Worm (Caenorhabditis elegans) whole organism, L1 larva: ENCODE results near the gene Y51H4A.936.
"Not testable (repeated sequence)": the region's sequence is repeated elsewhere in the genome, so short reads cannot be mapped to it uniquely, and the experiment has no call there.

Experiments used
- C04F5.9 ChIP-seq: sonication (generic microtip); optimal IDR thresholded peaks from 2 replicates; lab custom pipeline; 2016; ENCODE audit warnings: missing genetic modification characterization, missing compliant biosample characterization
- aha-1 ChIP-seq: fragments of 150-350 bp; optimal IDR thresholded peaks from 2 replicates; lab custom pipeline; 2014; ENCODE audit warnings: missing biosample characterization, missing genetic modification characterization
- aly-2 ChIP-seq: fragments of 150-350 bp; optimal IDR thresholded peaks from 2 replicates; lab custom pipeline; 2014; ENCODE audit warnings: missing biosample characterization, missing genetic modification characterization
- ama-1 ChIP-seq: fragments of 150-350 bp; optimal IDR thresholded peaks from 2 replicates; lab custom pipeline; 2014
- blmp-1 ChIP-seq: fragments of 150-350 bp; optimal IDR thresholded peaks from 2 replicates; lab custom pipeline; 2014; ENCODE audit warnings: missing biosample characterization, missing genetic modification characterization
- ceh-88 ChIP-seq: fragments of 200-800 bp; sonication (Bioruptor generic); IDR thresholded peaks from 2 replicates; pipeline ENCODE4 v1.3.6; 2022; ENCODE audit warnings: missing genetic modification characterization, missing compliant biosample characterization
- ceh-90 ChIP-seq: sonication (generic microtip); optimal IDR thresholded peaks from 2 replicates; lab custom pipeline; 2016; ENCODE audit warnings: missing genetic modification characterization, missing compliant biosample characterization
- ces-1 ChIP-seq: fragments of 150-350 bp; optimal IDR thresholded peaks from 2 replicates; lab custom pipeline; 2014; ENCODE audit warnings: missing biosample characterization, missing genetic modification reagents, missing genetic modification characterization
- dpl-1 ChIP-seq, 3 experiments: fragments of 150-350 bp in 2 of 3; sonication (generic microtip) in 1 of 3; optimal IDR thresholded peaks; 2 replicates each; lab custom pipeline; 2014 to 2017; ENCODE audit warnings: missing biosample characterization in 3 of 3, missing genetic modification characterization in 3 of 3, missing genetic modification reagents in 3 of 3
- dsc-1 ChIP-seq: sonication (generic microtip); optimal IDR thresholded peaks from 2 replicates; lab custom pipeline; 2016; ENCODE audit warnings: mild to moderate bottlenecking, missing genetic modification characterization, missing compliant biosample characterization
- egl-27 ChIP-seq, 2 experiments: fragments of 150-350 bp in 1 of 2; sonication (generic microtip); optimal IDR thresholded peaks; 3 replicates each; lab custom pipeline; 2017 to 2018; ENCODE audit warnings: missing biosample characterization in 2 of 2, missing genetic modification characterization in 2 of 2, missing genetic modification reagents in 2 of 2
- elt-3 ChIP-seq, 6 experiments: fragments of 150-350 bp in 1 of 6; sonication (generic microtip); optimal IDR thresholded peaks; 2 replicates each; lab custom pipeline; 2017 to 2018; ENCODE audit warnings: missing biosample characterization in 6 of 6, missing genetic modification characterization in 6 of 6, inconsistent platforms in 1 of 6
- fkh-10 ChIP-seq: sonication (generic microtip); optimal IDR thresholded peaks from 2 replicates; lab custom pipeline; 2017; ENCODE audit warnings: missing biosample characterization, missing genetic modification reagents, missing genetic modification characterization
- fkh-8 ChIP-seq: sonication (generic microtip); optimal IDR thresholded peaks from 2 replicates; lab custom pipeline; 2016; ENCODE audit warnings: mild to moderate bottlenecking, missing genetic modification characterization, missing compliant biosample characterization
- hlh-17 ChIP-seq: fragments of 200-800 bp; sonication (Bioruptor generic); optimal IDR thresholded peaks from 2 replicates; lab custom pipeline; 2018; ENCODE audit warnings: missing genetic modification characterization, mild to moderate bottlenecking, missing compliant biosample characterization, moderate library complexity, borderline replicate concordance
- hpl-2 ChIP-seq: fragments of 150-350 bp; optimal IDR thresholded peaks from 2 replicates; lab custom pipeline; 2014; ENCODE audit warnings: missing biosample characterization, missing genetic modification reagents, missing genetic modification characterization
- irx-1 ChIP-seq: sonication (generic microtip); optimal IDR thresholded peaks from 2 replicates; lab custom pipeline; 2016; ENCODE audit warnings: missing genetic modification characterization, missing compliant biosample characterization
- lin-35 ChIP-seq, 2 experiments: fragments of 150-350 bp; optimal IDR thresholded peaks; 2 replicates each; lab custom pipeline; 2014; ENCODE audit warnings: missing biosample characterization in 2 of 2, missing genetic modification characterization in 2 of 2, missing genetic modification reagents in 2 of 2
- lin-39 ChIP-seq: fragments of 150-350 bp; optimal IDR thresholded peaks from 2 replicates; lab custom pipeline; 2014; ENCODE audit warnings: missing biosample characterization, missing genetic modification reagents, missing genetic modification characterization
- mab-9 ChIP-seq: fragments of 200-800 bp; sonication (Bioruptor generic); IDR thresholded peaks from 2 replicates; pipeline ENCODE4 v1.3.6; 2022; ENCODE audit warnings: missing genetic modification reagents, missing genetic modification characterization, missing compliant biosample characterization
- mdl-1 ChIP-seq, 2 experiments: fragments of 150-350 bp; optimal IDR thresholded peaks; 2 replicates each; lab custom pipeline; 2014 to 2017; ENCODE audit warnings: missing biosample characterization in 2 of 2, missing genetic modification characterization in 2 of 2, inconsistent platforms in 1 of 2
- mef-2 ChIP-seq: fragments of 150-350 bp; optimal IDR thresholded peaks from 2 replicates; lab custom pipeline; 2014; ENCODE audit warnings: missing biosample characterization, missing genetic modification characterization
- mep-1 ChIP-seq: fragments of 150-350 bp; optimal IDR thresholded peaks from 2 replicates; lab custom pipeline; 2014; ENCODE audit warnings: missing biosample characterization, missing genetic modification characterization
- nhr-20 ChIP-seq: sonication (generic microtip); optimal IDR thresholded peaks from 2 replicates; lab custom pipeline; 2016; ENCODE audit warnings: mild to moderate bottlenecking, missing genetic modification characterization, missing compliant biosample characterization
- nhr-47 ChIP-seq: sonication (generic microtip); optimal IDR thresholded peaks from 2 replicates; lab custom pipeline; 2016; ENCODE audit warnings: mild to moderate bottlenecking, missing genetic modification characterization, moderate library complexity, missing compliant biosample characterization
- nhr-71 ChIP-seq: sonication (generic microtip); optimal IDR thresholded peaks from 2 replicates; lab custom pipeline; 2016; ENCODE audit warnings: mild to moderate bottlenecking, missing genetic modification characterization, moderate library complexity, missing compliant biosample characterization
- nhr-76 ChIP-seq: sonication (generic microtip); optimal IDR thresholded peaks from 2 replicates; lab custom pipeline; 2017; ENCODE audit warnings: missing biosample characterization, missing genetic modification characterization
- nhr-84 ChIP-seq: sonication (generic microtip); optimal IDR thresholded peaks from 2 replicates; lab custom pipeline; 2017; ENCODE audit warnings: missing biosample characterization, missing genetic modification characterization
- nhr-85 ChIP-seq: sonication (generic microtip); peaks from one replicate; lab custom pipeline; 2016; ENCODE audit warnings: missing genetic modification characterization, inconsistent platforms, missing compliant biosample characterization
- nhr-90 ChIP-seq: sonication (generic microtip); optimal IDR thresholded peaks from 2 replicates; lab custom pipeline; 2016; ENCODE audit warnings: mild to moderate bottlenecking, missing genetic modification characterization, missing compliant biosample characterization; ENCODE audit not compliant: poor library complexity
- rnt-1 ChIP-seq: sonication (generic microtip); optimal IDR thresholded peaks from 2 replicates; lab custom pipeline; 2016; ENCODE audit warnings: mild to moderate bottlenecking, missing genetic modification characterization, moderate library complexity, missing compliant biosample characterization
- snpc-4 ChIP-seq: fragments of 150-350 bp; optimal IDR thresholded peaks from 2 replicates; lab custom pipeline; 2014; ENCODE audit warnings: missing biosample characterization, missing genetic modification characterization
- sox-4 ChIP-seq: sonication (generic microtip); optimal IDR thresholded peaks from 2 replicates; lab custom pipeline; 2016; ENCODE audit warnings: missing genetic modification characterization, missing compliant biosample characterization
- sptf-1 ChIP-seq: fragments of 150-350 bp; optimal IDR thresholded peaks from 2 replicates; lab custom pipeline; 2014; ENCODE audit warnings: missing biosample characterization, missing genetic modification characterization
- tbx-2 ChIP-seq: sonication (generic microtip); optimal IDR thresholded peaks from 2 replicates; lab custom pipeline; 2016; ENCODE audit warnings: missing genetic modification characterization, missing compliant biosample characterization
- tlp-1 ChIP-seq: fragments of 150-350 bp; optimal IDR thresholded peaks from 2 replicates; lab custom pipeline; 2014; ENCODE audit warnings: missing biosample characterization, missing genetic modification characterization
- unc-130 ChIP-seq: fragments of 150-350 bp; optimal IDR thresholded peaks from 2 replicates; lab custom pipeline; 2017; ENCODE audit warnings: missing biosample characterization, missing genetic modification characterization, inconsistent platforms
- unc-98 ChIP-seq: fragments of 200-800 bp; sonication (Bioruptor generic); IDR thresholded peaks from 2 replicates; pipeline ENCODE4 v1.3.6; 2022; ENCODE audit warnings: missing genetic modification characterization, missing compliant biosample characterization
- xbp-1 ChIP-seq: sonication (generic microtip); optimal IDR thresholded peaks from 2 replicates; lab custom pipeline; 2016; ENCODE audit warnings: missing genetic modification characterization, missing compliant biosample characterization
- zip-4 ChIP-seq: fragments of 200-800 bp; sonication (Bioruptor generic); optimal IDR thresholded peaks from 2 replicates; lab custom pipeline; 2018; ENCODE audit warnings: mild to moderate bottlenecking, missing genetic modification characterization, moderate library complexity, missing compliant biosample characterization
- ztf-11 ChIP-seq, 2 experiments: sonication (generic microtip); optimal IDR thresholded peaks; 2 replicates each; lab custom pipeline; 2016 to 2017; ENCODE audit warnings: missing genetic modification characterization in 2 of 2, missing biosample characterization in 1 of 2, missing compliant biosample characterization in 1 of 2

Y51H4A.936 gene

DNA sequence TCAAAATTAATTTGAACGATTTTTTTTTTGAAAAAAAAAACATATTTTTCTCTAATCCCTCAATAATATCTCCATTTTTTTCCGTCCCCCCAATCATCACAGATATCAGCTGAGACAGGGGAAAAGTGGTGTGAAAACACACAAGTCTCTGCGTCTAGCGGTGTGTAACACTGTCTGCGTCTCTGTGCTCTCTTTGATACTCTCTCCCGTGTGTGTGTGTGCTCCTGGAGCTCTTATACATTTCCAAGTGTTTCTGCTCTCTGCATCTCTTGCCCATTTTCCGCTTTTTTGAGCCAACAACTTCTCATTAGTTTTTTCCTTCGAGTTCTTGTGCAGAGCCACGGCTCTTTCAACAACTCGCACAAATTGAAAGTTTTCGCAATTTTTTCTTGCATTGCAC is 34.4 kb downstream of the Y51H4A.936 start (continued):
- TF ChIP-seq nhr-90 (tag; lab: Kevin White, UChicago): no peak
- TF ChIP-seq fkh-8 (tag; lab: Kevin White, UChicago): peak; percentile 74
- peak in 1 of 3 experiments; percentile 21 for TF ChIP-seq dpl-1 (GFP tag; optimal IDR thresholded peaks at IDR 0.05; lab: Kevin White, UChicago)
- TF ChIP-seq nhr-84 (tag; lab: Kevin White, UChicago): no peak
- peak; percentile 40 for TF ChIP-seq snpc-4
- TF ChIP-seq unc-98 (GFP tag; lab: Robert Waterston, UW): no peak
- TF ChIP-seq blmp-1 (tag; lab: Kevin White, UChicago): no peak
- TF ChIP-seq ceh-90 (tag; lab: Kevin White, UChicago): no peak
- no peak for TF ChIP-seq sptf-1 (tag; lab: Kevin White, UChicago)
- TF ChIP-seq sox-4 (tag; lab: Kevin White, UChicago): no peak
- peak; percentile 50 for TF ChIP-seq dsc-1 (tag; lab: Kevin White, UChicago)
- TF ChIP-seq mab-9 (GFP tag; lab: Robert Waterston, UW): no peak
- TF ChIP-seq nhr-85 (tag; lab: Kevin White, UChicago): no peak
- TF ChIP-seq unc-130 (tag; lab: Kevin White, UChicago): no peak
- no peak for TF ChIP-seq mef-2 (tag; lab: Kevin White, UChicago)
- no peak for TF ChIP-seq egl-27 (tag; optimal IDR thresholded peaks at IDR 0.05; lab: Kevin White, UChicago)
- no peak for TF ChIP-seq C04F5.9 (tag; lab: Kevin White, UChicago)
- TF ChIP-seq hlh-17 (GFP tag; lab: Kevin White, UChicago): no peak
- TF ChIP-seq rnt-1: no peak
- TF ChIP-seq zip-4 (GFP tag; lab: Kevin White, UChicago): no peak
- peak; percentile 63 for TF ChIP-seq nhr-47 (tag; lab: Kevin White, UChicago)
- peak; percentile 16 for TF ChIP-seq nhr-20
- TF ChIP-seq mep-1 (tag; lab: Kevin White, UChicago): peak; percentile 31
- no peak for TF ChIP-seq hpl-2 (GFP tag; lab: Kevin White, UChicago)
- no peak for TF ChIP-seq ztf-11 (tag; optimal IDR thresholded peaks at IDR 0.05; lab: Kevin White, UChicago)
- no peak for TF ChIP-seq irx-1 (tag; lab: Kevin White, UChicago)
- TF ChIP-seq nhr-71 (tag; lab: Kevin White, UChicago): peak; percentile 73
- TF ChIP-seq tlp-1 (tag; lab: Kevin White, UChicago): no peak
- no peak for TF ChIP-seq elt-3 (tag; optimal IDR thresholded peaks at IDR 0.05; lab: Kevin White, UChicago)
- peak; percentile 24 to 60 for TF ChIP-seq lin-35 (GFP tag; optimal IDR thresholded peaks at IDR 0.05; lab: Kevin White, UChicago)
- no peak for TF ChIP-seq aha-1 (tag; lab: Kevin White, UChicago)
- peak; percentile 24 for TF ChIP-seq xbp-1 (tag; lab: Kevin White, UChicago)
- TF ChIP-seq tbx-2 (tag; lab: Kevin White, UChicago): peak; percentile 61
- no peak for TF ChIP-seq ces-1 (GFP tag; lab: Kevin White, UChicago)
- TF ChIP-seq lin-39 (tag; lab: Kevin White, UChicago): no peak
- TF ChIP-seq aly-2 (tag; lab: Kevin White, UChicago): no peak
- TF ChIP-seq ceh-88 (GFP tag; lab: Robert Waterston, UW): no peak
- no peak for TF ChIP-seq mdl-1 (tag; optimal IDR thresholded peaks at IDR 0.05; lab: Kevin White, UChicago)
- TF ChIP-seq ama-1 (lab: Kevin White, UChicago): no peak
- TF ChIP-seq nhr-76 (tag; lab: Kevin White, UChicago): no peak
- TF ChIP-seq fkh-10 (GFP tag; lab: Kevin White, UChicago): no peak
- TF ChIP-seq, all 84 proteins: peak for 29

DNA sequence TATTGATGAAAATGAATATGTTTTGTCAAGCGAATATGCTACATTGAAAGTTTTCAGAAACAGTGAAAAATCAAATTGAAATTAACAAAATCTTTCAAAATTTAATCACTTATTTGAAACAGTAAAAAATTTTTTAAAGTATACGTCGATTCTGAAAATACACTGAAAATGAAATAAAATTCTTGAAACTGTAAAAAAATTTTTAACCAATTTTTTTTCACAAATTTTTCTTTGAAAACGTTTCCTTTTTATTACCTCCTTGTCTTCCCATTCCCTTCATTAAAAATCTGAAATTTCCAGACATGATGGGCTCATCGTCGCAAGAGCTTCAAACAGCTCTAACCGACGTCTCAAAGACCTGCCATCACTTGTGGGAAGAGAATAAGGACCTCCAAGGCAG is 34.8 kb downstream of the Y51H4A.936 start, which contains the start of gene sta-1:
Gene sta-1 (plus strand): TSS at position 301 of the 400 bp plus-strand sequence.
- not testable (repeated sequence) for TF ChIP-seq zip-4 (GFP tag; lab: Kevin White, UChicago); dsc-1 (tag; lab: Kevin White, UChicago); nhr-20
